Fruit fly (Drosophila melanogaster): ENCODE data around the gene btl.

The btl gene

DNA sequence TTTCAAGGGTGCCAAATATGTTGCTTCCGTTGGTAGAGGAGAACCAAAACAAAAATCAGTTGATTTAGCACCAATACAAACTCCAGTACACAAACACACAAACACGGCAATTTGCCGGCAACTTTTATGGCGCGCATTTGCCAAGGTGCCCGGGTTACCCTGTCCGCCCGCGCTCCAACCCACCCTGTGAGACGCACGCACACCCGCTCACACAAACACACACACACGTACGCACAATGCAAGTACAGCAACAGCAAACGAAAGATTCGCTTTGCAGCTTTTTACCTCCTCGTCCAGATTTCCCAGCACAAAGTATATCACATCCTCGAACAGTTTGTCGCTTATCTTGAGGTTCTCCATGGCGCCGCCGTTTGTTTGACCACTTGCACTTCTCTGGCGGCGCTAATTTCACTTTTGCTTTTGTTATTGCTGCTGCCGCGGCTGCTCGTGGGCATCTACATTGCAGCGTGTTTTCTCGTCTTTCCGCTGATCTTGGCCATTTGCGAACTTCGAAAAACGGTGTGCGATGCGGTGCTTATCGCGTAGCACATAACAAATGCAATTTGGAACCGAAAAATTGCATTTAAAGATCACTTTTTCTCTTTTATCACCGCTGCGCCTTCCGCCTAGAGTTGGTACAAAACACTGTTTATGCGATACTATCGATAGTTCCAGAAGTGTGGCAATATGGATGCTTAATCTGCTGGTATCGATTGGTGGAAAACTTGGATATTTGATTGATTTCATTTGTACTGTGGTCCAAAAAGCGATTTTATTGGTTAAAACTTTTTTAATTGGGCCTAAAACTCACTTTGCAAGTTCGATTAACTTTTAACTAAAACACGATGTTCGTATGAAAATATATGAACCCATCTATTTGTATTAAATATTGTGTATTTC lies 46.8 kb upstream of the btl start, which contains the start of gene Ptip (continued):
- peak; percentile 78 for TF ChIP-seq chn (GFP tag; optimal IDR thresholded peaks at IDR 0.05)
- peak; percentile 13 for TF ChIP-seq CG9727 (GFP tag; optimal IDR thresholded peaks at IDR 0.05)
- TF ChIP-seq CG4424 (GFP tag; optimal IDR thresholded peaks at IDR 0.05): no peak
- TF ChIP-seq Usf (GFP tag; optimal IDR thresholded peaks at IDR 0.05): no peak
- peak; percentile 75 for TF ChIP-seq CG10366 (GFP tag; IDR thresholded peaks at IDR 0.05)
- no peak for TF ChIP-seq CG7928 (GFP tag; optimal IDR thresholded peaks at IDR 0.05)
- TF ChIP-seq Lpt (GFP tag; optimal IDR thresholded peaks at IDR 0.05): no peak
- TF ChIP-seq eve (GFP tag; optimal IDR thresholded peaks at IDR 0.05): no peak
- peak; percentile 46; the same call in 1 of the 3 replicates for TF ChIP-seq Dbx (GFP tag; IDR thresholded peaks at IDR 0.05)
- peak; percentile 23 for TF ChIP-seq CG4282 (GFP tag; optimal IDR thresholded peaks at IDR 0.05)
- TF ChIP-seq CG34376 (GFP tag; optimal IDR thresholded peaks at IDR 0.05): peak; percentile 60
- TF ChIP-seq Blimp-1 (GFP tag; optimal IDR thresholded peaks at IDR 0.05): peak; percentile 94
- no peak for TF ChIP-seq Atf6 (GFP tag; IDR thresholded peaks at IDR 0.05)
- no peak for TF ChIP-seq gce (GFP tag; IDR thresholded peaks at IDR 0.05)
- TF ChIP-seq nerfin-2 (GFP tag; IDR thresholded peaks at IDR 0.05; ENCODE audit: partially characterized antibody): peak; percentile 93
- TF ChIP-seq CG8281 (tag; optimal IDR thresholded peaks at IDR 0.05): no peak
- peak; percentile 22 for TF ChIP-seq CG6765 (GFP tag; optimal IDR thresholded peaks at IDR 0.05)
- TF ChIP-seq Hr78 (GFP tag; optimal IDR thresholded peaks at IDR 0.05): no peak
- TF ChIP-seq tin (GFP tag; optimal IDR thresholded peaks at IDR 0.05): no peak
- no peak for TF ChIP-seq cas (GFP tag; IDR thresholded peaks at IDR 0.05)
- no peak for TF ChIP-seq CG4854 (GFP tag; optimal IDR thresholded peaks at IDR 0.05)
- TF ChIP-seq kni (GFP tag; optimal IDR thresholded peaks at IDR 0.05): no peak
- no peak for TF ChIP-seq chif (GFP tag; optimal IDR thresholded peaks at IDR 0.05)
- TF ChIP-seq grn (GFP tag; optimal IDR thresholded peaks at IDR 0.05): no peak
- TF ChIP-seq ro (GFP tag; IDR thresholded peaks at IDR 0.05): no peak
- TF ChIP-seq Dip2 (GFP tag; IDR thresholded peaks at IDR 0.05): no peak
- no peak for TF ChIP-seq Stat92E (GFP tag; optimal IDR thresholded peaks at IDR 0.05)
- TF ChIP-seq hth (optimal IDR thresholded peaks at IDR 0.05): no peak
- TF ChIP-seq dpn (GFP tag; optimal IDR thresholded peaks at IDR 0.05): peak; percentile 12 to 16
- TF ChIP-seq CoRest (tag; optimal IDR thresholded peaks at IDR 0.05): peak; percentile 47
- TF ChIP-seq CG13894 (tag; optimal IDR thresholded peaks at IDR 0.05): no peak
- TF ChIP-seq tap (tag; optimal IDR thresholded peaks at IDR 0.05): no peak
- TF ChIP-seq luna (GFP tag; optimal IDR thresholded peaks at IDR 0.05): no peak
- TF ChIP-seq Atf-2 (GFP tag; optimal IDR thresholded peaks at IDR 0.05): no peak
- no peak for TF ChIP-seq Oaz (GFP tag; IDR thresholded peaks at IDR 0.05)
- TF ChIP-seq E2f2 (GFP tag; IDR thresholded peaks at IDR 0.05): peak; percentile 70
- TF ChIP-seq otp (GFP tag; IDR thresholded peaks at IDR 0.05): peak; percentile 26; the same call in 1 of the 3 replicates
- no peak for TF ChIP-seq CG2199 (GFP tag; IDR thresholded peaks at IDR 0.05)
- TF ChIP-seq YL-1 (GFP tag; optimal IDR thresholded peaks at IDR 0.05): peak; percentile 75
- TF ChIP-seq MTF-1 (GFP tag; optimal IDR thresholded peaks at IDR 0.05; ENCODE audit: borderline replicate concordance): peak; percentile 79
- TF ChIP-seq her (GFP tag; optimal IDR thresholded peaks at IDR 0.05): no peak
- TF ChIP-seq ap (GFP tag; IDR thresholded peaks at IDR 0.05): no peak
- TF ChIP-seq CG10565 (GFP tag; optimal IDR thresholded peaks at IDR 0.05): no peak
- TF ChIP-seq vvl (GFP tag; IDR thresholded peaks at IDR 0.05): peak; percentile 71
- TF ChIP-seq en (GFP tag; optimal IDR thresholded peaks at IDR 0.05): no peak
- no peak for TF ChIP-seq sqz (GFP tag; optimal IDR thresholded peaks at IDR 0.05)
- TF ChIP-seq CG31365 (tag; optimal IDR thresholded peaks at IDR 0.05): no peak
- TF ChIP-seq CG31224 (GFP tag; IDR thresholded peaks at IDR 0.05): no peak
- TF ChIP-seq CG10147 (GFP tag; optimal IDR thresholded peaks at IDR 0.05): no peak
- TF ChIP-seq CG14014 (GFP tag; IDR thresholded peaks at IDR 0.05): no peak
